Fruit fly (Drosophila melanogaster): ENCODE measurements around the gene Scsalpha1.

dm6 chr3L:3767825-3768224 lies 46.2 kb upstream of the Scsalpha1 start:
- TF ChIP-seq usp (GFP tag; optimal IDR thresholded peaks at IDR 0.05) (no peak), CG8478 (optimal IDR thresholded peaks at IDR 0.05) (no peak), psq (optimal IDR thresholded peaks at IDR 0.05) (no peak)

All from whole organism.